Fruit fly (Drosophila melanogaster) whole organism, embryonic: ENCODE results near the gene CG6067.

Source experiments
- Atf3 ChIP-seq: fragments of 200-800 bp; sonication (Bioruptor generic); optimal IDR thresholded peaks from 3 replicates; lab custom pipeline; 2016; ENCODE audit warnings: missing biosample characterization, missing genetic modification characterization
- CG10565 ChIP-seq: fragments of 200-800 bp; sonication (Bioruptor generic); optimal IDR thresholded peaks from 3 replicates; lab custom pipeline; 2016; ENCODE audit warnings: missing biosample characterization, mild to moderate bottlenecking, missing genetic modification characterization
- CG11723 ChIP-seq: fragments of 200-800 bp; sonication (Bioruptor generic); optimal IDR thresholded peaks from 2 replicates; lab custom pipeline; 2017; ENCODE audit warnings: missing biosample characterization, mild to moderate bottlenecking, missing genetic modification characterization
- CG13894 ChIP-seq: fragments of 200-800 bp; sonication (Bioruptor generic); optimal IDR thresholded peaks from 3 replicates; lab custom pipeline; 2018; ENCODE audit warnings: missing biosample characterization, mild to moderate bottlenecking, missing genetic modification characterization, moderate library complexity
- CG14667 ChIP-seq: fragments of 200-800 bp; sonication (Bioruptor generic); IDR thresholded peaks from 2 replicates; pipeline ENCODE4 v1.3.6; 2022; ENCODE audit warnings: missing biosample characterization, missing genetic modification characterization
- CG15269 ChIP-seq: fragments of 200-800 bp; sonication (Bioruptor generic); optimal IDR thresholded peaks from 2 replicates; lab custom pipeline; 2018; ENCODE audit warnings: missing biosample characterization, mild to moderate bottlenecking, missing genetic modification characterization, moderate library complexity
- CG18599 ChIP-seq: fragments of 200-800 bp; sonication (Bioruptor generic); optimal IDR thresholded peaks from 3 replicates; lab custom pipeline; 2017; ENCODE audit warnings: missing biosample characterization, missing genetic modification characterization, mild to moderate bottlenecking, moderate library complexity, missing genetic modification reagents
- CG3407 ChIP-seq: fragments of 200-800 bp; sonication (Bioruptor generic); optimal IDR thresholded peaks from 2 replicates; lab custom pipeline; 2018; ENCODE audit warnings: missing biosample characterization, mild to moderate bottlenecking, missing genetic modification characterization
- CG4424 ChIP-seq: fragments of 200-800 bp; sonication (Bioruptor generic); optimal IDR thresholded peaks from 3 replicates; lab custom pipeline; 2016; ENCODE audit warnings: missing biosample characterization, missing genetic modification characterization
- CG6272 ChIP-seq: fragments of 200-800 bp; sonication (Bioruptor generic); IDR thresholded peaks from 2 replicates; pipeline ENCODE4 v1.3.6; 2022; ENCODE audit warnings: missing biosample characterization, missing genetic modification characterization
- CG6689 ChIP-seq: fragments of 200-800 bp; sonication (Bioruptor generic); IDR thresholded peaks from 2 replicates; pipeline ENCODE4 v1.3.6; 2022; ENCODE audit warnings: missing biosample characterization, missing genetic modification characterization
- CG7745 ChIP-seq: fragments of 200-800 bp; sonication (Bioruptor generic); optimal IDR thresholded peaks from 2 replicates; lab custom pipeline; 2018; ENCODE audit warnings: missing biosample characterization, mild to moderate bottlenecking, missing genetic modification characterization, moderate library complexity
- CG7963 ChIP-seq: fragments of 200-800 bp; sonication (Bioruptor generic); IDR thresholded peaks from 3 replicates; pipeline ENCODE4 v1.3.6; 2022; ENCODE audit warnings: missing biosample characterization, missing genetic modification characterization; ENCODE audit not compliant: partially characterized antibody
- CG8281 ChIP-seq: fragments of 200-800 bp; sonication (Bioruptor generic); optimal IDR thresholded peaks from 2 replicates; lab custom pipeline; 2018; ENCODE audit warnings: missing biosample characterization, mild to moderate bottlenecking, missing genetic modification characterization, moderate library complexity
- CG8388 ChIP-seq: fragments of 200-800 bp; sonication (Bioruptor generic); optimal IDR thresholded peaks from 2 replicates; lab custom pipeline; 2019; ENCODE audit warnings: missing biosample characterization, mild to moderate bottlenecking, missing genetic modification characterization, moderate library complexity
- CrebB ChIP-seq: fragments of 200-800 bp; sonication (Bioruptor generic); optimal IDR thresholded peaks from 3 replicates; lab custom pipeline; 2018; ENCODE audit warnings: missing biosample characterization, mild to moderate bottlenecking, missing genetic modification characterization
- D19A ChIP-seq: fragments of 200-800 bp; optimal IDR thresholded peaks from 3 replicates; lab custom pipeline; 2019; ENCODE audit warnings: missing biosample characterization, mild to moderate bottlenecking, missing genetic modification characterization, moderate library complexity
- D19B ChIP-seq: fragments of 200-800 bp; sonication (Bioruptor generic); optimal IDR thresholded peaks from 2 replicates; lab custom pipeline; 2017; ENCODE audit warnings: missing biosample characterization, mild to moderate bottlenecking, missing genetic modification characterization
- Eip74EF ChIP-seq, 2 experiments: fragments of 200-800 bp in 1 of 2; fragments of >200 bp in 1 of 2; sonication (Bioruptor generic) in 1 of 2; optimal IDR thresholded peaks; 2 replicates each; lab custom pipeline; 2017 to 2019; ENCODE audit warnings: missing biosample characterization in 2 of 2, missing genetic modification characterization in 2 of 2, mild to moderate bottlenecking in 1 of 2, moderate library complexity in 1 of 2
- H2.0 ChIP-seq: fragments of 200-800 bp; sonication (Bioruptor generic); IDR thresholded peaks from 2 replicates; pipeline ENCODE4 v1.3.6; 2022; ENCODE audit warnings: missing biosample characterization, missing genetic modification characterization
- Hey ChIP-seq: fragments of 200-800 bp; sonication (Bioruptor generic); optimal IDR thresholded peaks from 3 replicates; lab custom pipeline; 2018; ENCODE audit warnings: missing biosample characterization, mild to moderate bottlenecking, missing genetic modification characterization
- Hr3 ChIP-seq: fragments of 200-800 bp; sonication (Bioruptor generic); optimal IDR thresholded peaks from 3 replicates; lab custom pipeline; 2016; ENCODE audit warnings: missing biosample characterization, missing genetic modification characterization
- Hr51 ChIP-seq, 2 experiments: fragments of 200-800 bp; sonication (Bioruptor generic); optimal IDR thresholded peaks; 2 replicates in 1 of 2; 3 replicates in 1 of 2; lab custom pipeline; 2016 to 2018; ENCODE audit warnings: missing biosample characterization in 2 of 2, missing genetic modification characterization in 2 of 2, mild to moderate bottlenecking in 1 of 2, moderate library complexity in 1 of 2
- MTF-1 ChIP-seq: fragments of 200-800 bp; sonication (Bioruptor generic); optimal IDR thresholded peaks from 2 replicates; lab custom pipeline; 2018; ENCODE audit warnings: missing biosample characterization, mild to moderate bottlenecking, missing genetic modification characterization, borderline replicate concordance
- Med ChIP-seq: fragments of 200-800 bp; sonication (Bioruptor generic); peaks from one replicate; lab custom pipeline; 2016; ENCODE audit warnings: missing biosample characterization, missing genetic modification characterization, mild to moderate bottlenecking, inconsistent platforms, moderate library complexity
- Nf-YA ChIP-seq: fragments of 200-800 bp; sonication (Bioruptor generic); IDR thresholded peaks from 2 replicates; pipeline ENCODE4 v1.3.6; 2022; ENCODE audit warnings: missing biosample characterization, missing genetic modification characterization
- Sox100B ChIP-seq: fragments of 200-800 bp; sonication (Bioruptor generic); optimal IDR thresholded peaks from 3 replicates; lab custom pipeline; 2018; ENCODE audit warnings: missing biosample characterization, mild to moderate bottlenecking, missing genetic modification characterization
- Spps ChIP-seq: fragments of 200-800 bp; sonication (Bioruptor generic); optimal IDR thresholded peaks from 2 replicates; lab custom pipeline; 2018; ENCODE audit warnings: missing biosample characterization, mild to moderate bottlenecking, missing genetic modification characterization
- Sry-β ChIP-seq: fragments of 200-800 bp; sonication (Bioruptor generic); optimal IDR thresholded peaks from 2 replicates; lab custom pipeline; 2018; ENCODE audit warnings: missing biosample characterization, mild to moderate bottlenecking, missing genetic modification characterization, moderate library complexity
- abd-A ChIP-seq: fragments of 200-800 bp; sonication (Bioruptor generic); optimal IDR thresholded peaks from 3 replicates; lab custom pipeline; 2019; ENCODE audit warnings: missing biosample characterization, mild to moderate bottlenecking, missing genetic modification characterization, moderate library complexity
- bcd ChIP-seq: fragments of 200-800 bp; sonication (Bioruptor generic); optimal IDR thresholded peaks from 2 replicates; lab custom pipeline; 2017; ENCODE audit warnings: missing biosample characterization, mild to moderate bottlenecking, missing genetic modification characterization
- chn ChIP-seq: fragments of 200-800 bp; sonication (Bioruptor generic); optimal IDR thresholded peaks from 2 replicates; lab custom pipeline; 2016; ENCODE audit warnings: missing biosample characterization, missing genetic modification characterization
- ems ChIP-seq: fragments of 200-800 bp; sonication (Bioruptor generic); optimal IDR thresholded peaks from 3 replicates; lab custom pipeline; 2016; ENCODE audit warnings: missing biosample characterization, missing genetic modification characterization
- fd3F ChIP-seq: fragments of 200-800 bp; sonication (Bioruptor generic); optimal IDR thresholded peaks from 2 replicates; lab custom pipeline; 2018; ENCODE audit warnings: missing biosample characterization, mild to moderate bottlenecking, missing genetic modification characterization, moderate library complexity
- gce ChIP-seq: fragments of 200-800 bp; sonication (Bioruptor generic); IDR thresholded peaks from 3 replicates; pipeline ENCODE4 v1.3.6; 2022; ENCODE audit warnings: missing biosample characterization, missing genetic modification characterization
- her ChIP-seq: fragments of 200-800 bp; sonication (Bioruptor generic); optimal IDR thresholded peaks from 2 replicates; lab custom pipeline; 2016; ENCODE audit warnings: missing biosample characterization, missing genetic modification characterization
- jing ChIP-seq: fragments of 200-800 bp; sonication (Bioruptor generic); optimal IDR thresholded peaks from 2 replicates; lab custom pipeline; 2018; ENCODE audit warnings: missing biosample characterization, mild to moderate bottlenecking, missing genetic modification characterization
- kah ChIP-seq: fragments of 200-800 bp; sonication (Bioruptor generic); optimal IDR thresholded peaks from 2 replicates; lab custom pipeline; 2018; ENCODE audit warnings: missing biosample characterization, mild to moderate bottlenecking, missing genetic modification characterization
- mam ChIP-seq: fragments of 200-800 bp; sonication (Bioruptor generic); optimal IDR thresholded peaks from 3 replicates; lab custom pipeline; 2016; ENCODE audit warnings: missing biosample characterization, missing genetic modification characterization
- nom ChIP-seq: fragments of 200-800 bp; sonication (Bioruptor generic); optimal IDR thresholded peaks from 2 replicates; lab custom pipeline; 2017; ENCODE audit warnings: missing biosample characterization, missing genetic modification characterization, mild to moderate bottlenecking, moderate library complexity, missing genetic modification reagents
- salm ChIP-seq: fragments of 200-800 bp; sonication (Bioruptor generic); optimal IDR thresholded peaks from 2 replicates; lab custom pipeline; 2018; ENCODE audit warnings: missing biosample characterization, mild to moderate bottlenecking, missing genetic modification characterization
- sens ChIP-seq: fragments of 200-800 bp; sonication (Bioruptor generic); peaks from one replicate; lab custom pipeline; 2016; ENCODE audit warnings: missing biosample characterization, missing genetic modification characterization
- sens-2 ChIP-seq: fragments of 200-800 bp; sonication (Bioruptor generic); IDR thresholded peaks from 2 replicates; pipeline ENCODE4 v1.3.6; 2022; ENCODE audit warnings: missing biosample characterization, missing genetic modification characterization
- shn ChIP-seq: fragments of 200-800 bp; sonication (Bioruptor generic); optimal IDR thresholded peaks from 3 replicates; lab custom pipeline; 2016; ENCODE audit warnings: missing biosample characterization, missing genetic modification characterization
- slou ChIP-seq: fragments of 200-800 bp; sonication (Bioruptor generic); optimal IDR thresholded peaks from 3 replicates; lab custom pipeline; 2016; ENCODE audit warnings: missing biosample characterization, missing genetic modification characterization
- sr ChIP-seq: fragments of 200-800 bp; sonication (Bioruptor generic); IDR thresholded peaks from 3 replicates; pipeline ENCODE4 v1.3.6; 2022; ENCODE audit warnings: missing biosample characterization, missing genetic modification characterization
- tgo ChIP-seq: fragments of 200-800 bp; sonication (Bioruptor generic); IDR thresholded peaks from 3 replicates; pipeline ENCODE4 v1.3.6; 2022; ENCODE audit warnings: missing biosample characterization, missing genetic modification characterization
- vvl ChIP-seq: fragments of 200-800 bp; sonication (Bioruptor generic); IDR thresholded peaks from 2 replicates; pipeline ENCODE4 v1.3.6; 2022; ENCODE audit warnings: missing biosample characterization, missing genetic modification characterization

The CG6067 gene

DNA sequence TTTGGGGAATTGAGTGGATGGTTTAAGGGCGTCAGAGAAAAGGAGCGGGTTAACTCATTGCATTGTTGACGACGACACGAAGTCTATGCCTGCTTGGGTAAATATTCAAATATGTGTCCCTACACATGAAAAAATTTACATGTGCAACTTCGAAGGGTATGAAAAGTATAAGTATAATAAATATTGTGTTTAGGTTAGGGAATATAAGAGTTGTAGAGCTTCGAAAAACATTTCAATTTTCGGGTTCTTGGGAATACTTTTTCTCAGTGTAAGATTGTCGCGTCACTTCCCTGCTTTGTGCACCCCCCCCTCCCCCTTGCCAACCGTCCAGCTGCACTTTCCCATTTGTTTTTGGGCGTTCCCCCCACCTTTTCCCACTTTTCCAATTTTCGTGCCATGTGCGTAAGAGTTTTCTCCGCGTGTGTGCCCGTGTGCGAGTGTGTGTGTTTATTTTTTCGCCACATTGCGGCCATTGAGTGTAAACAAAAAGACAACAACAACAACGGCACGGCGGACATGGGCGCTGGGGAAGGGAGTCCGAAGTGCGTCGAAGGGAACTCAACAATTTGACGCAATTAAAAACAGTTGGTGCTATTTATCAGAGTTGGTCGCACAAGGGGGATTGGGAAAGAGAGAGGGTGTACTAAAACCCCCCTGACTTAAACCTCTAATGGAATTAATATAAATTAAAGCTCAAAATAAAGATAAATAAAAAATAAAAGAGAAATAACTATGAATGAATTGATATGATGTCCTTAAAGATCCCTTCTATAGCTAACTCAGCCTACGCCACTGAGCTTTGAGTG, 14.6 kb downstream of the CG6067 start (continued):
- TF ChIP-seq gce (GFP tag; lab: Robert Waterston, UW): no peak
- TF ChIP-seq CG13894 (tag; lab: Kevin White, UChicago): no peak
- no peak for TF ChIP-seq Atf3 (GFP tag; lab: Kevin White, UChicago)
- TF ChIP-seq MTF-1 (GFP tag; lab: Kevin White, UChicago): no peak
- peak; percentile 17 for TF ChIP-seq D19B
- no peak for TF ChIP-seq jing (GFP tag; lab: Kevin White, UChicago)
- no peak for TF ChIP-seq her (GFP tag; lab: Kevin White, UChicago)
- peak; percentile 40; the same call in 1 of the 2 replicates for TF ChIP-seq H2.0 (GFP tag; lab: Robert Waterston, UW)
- TF ChIP-seq shn: no peak
- no peak for TF ChIP-seq kah (GFP tag; lab: Kevin White, UChicago)
- peak; percentile 45; the same call in 1 of the 2 replicates for TF ChIP-seq CG14667 (GFP tag; lab: Robert Waterston, UW)
- TF ChIP-seq Nf-YA (GFP tag; lab: Robert Waterston, UW): no peak
- peak in 1 of 2 experiments; percentile 59 for TF ChIP-seq Hr51 (GFP tag; optimal IDR thresholded peaks at IDR 0.05; lab: Kevin White, UChicago)
- no peak for TF ChIP-seq Spps (tag; lab: Kevin White, UChicago)
- 0 out of 2 replicates have a peak, but pooled peaks have one; percentile 49 for TF ChIP-seq sens-2 (GFP tag; lab: Robert Waterston, UW)
- peak; percentile 7 for TF ChIP-seq mam
- peak; percentile 28 for TF ChIP-seq CG8388
- no peak for TF ChIP-seq CrebB (tag; lab: Kevin White, UChicago)
- peak; percentile 42 for TF ChIP-seq CG4424 (GFP tag; lab: Kevin White, UChicago)
- peak; percentile 35 for TF ChIP-seq D19A
- TF ChIP-seq abd-A (tag; lab: Kevin White, UChicago): no peak
- peak; percentile 40 for TF ChIP-seq Sox100B
- no peak for TF ChIP-seq CG11723
- TF ChIP-seq CG10565 (GFP tag; lab: Kevin White, UChicago): no peak
- peak in 1 of 2 experiments; percentile 8 for TF ChIP-seq Eip74EF (GFP tag; optimal IDR thresholded peaks at IDR 0.05; lab: Kevin White, UChicago)
- no peak for TF ChIP-seq sr (GFP tag; lab: Robert Waterston, UW)
- TF ChIP-seq CG15269 (tag; lab: Kevin White, UChicago): peak; percentile 56
- TF ChIP-seq CG7963: no peak
- TF ChIP-seq vvl (GFP tag; lab: Robert Waterston, UW): peak; percentile 55
- TF ChIP-seq CG3407 (GFP tag; lab: Kevin White, UChicago): no peak
- TF ChIP-seq Hey (tag; lab: Kevin White, UChicago): no peak
- peak; percentile 4 for TF ChIP-seq fd3F (GFP tag; lab: Kevin White, UChicago)
- TF ChIP-seq sens (GFP tag; lab: Kevin White, UChicago): peak; percentile 73
- TF ChIP-seq ems (GFP tag; lab: Kevin White, UChicago): no peak
- TF ChIP-seq Sry-β (GFP tag; lab: Kevin White, UChicago): no peak
- TF ChIP-seq CG6689 (GFP tag; lab: Robert Waterston, UW): peak; percentile 69
- TF ChIP-seq Hr3 (GFP tag; lab: Kevin White, UChicago): peak; percentile 47
- peak; percentile 7 for TF ChIP-seq slou (GFP tag; lab: Kevin White, UChicago)
- TF ChIP-seq CG18599: peak; percentile 57
- no peak for TF ChIP-seq CG7745 (tag; lab: Kevin White, UChicago)
- TF ChIP-seq CG8281 (tag; lab: Kevin White, UChicago): no peak
- no peak for TF ChIP-seq nom (GFP tag; lab: Kevin White, UChicago)
- no peak for TF ChIP-seq salm (tag; lab: Kevin White, UChicago)
- peak; percentile 59 for TF ChIP-seq Med (GFP tag; lab: Kevin White, UChicago)
- peak; percentile 38 for TF ChIP-seq tgo (GFP tag; lab: Robert Waterston, UW)
- TF ChIP-seq chn: peak; percentile 8
- 0 out of 2 replicates have a peak, but pooled peaks have one; percentile 17 for TF ChIP-seq CG6272 (GFP tag; lab: Robert Waterston, UW)
- TF ChIP-seq bcd (GFP tag; lab: Kevin White, UChicago): peak; percentile 12
